Worm (Caenorhabditis elegans): ENCODE measurements around the gene F42G2.5.

Gene F42G2.5

DNA sequence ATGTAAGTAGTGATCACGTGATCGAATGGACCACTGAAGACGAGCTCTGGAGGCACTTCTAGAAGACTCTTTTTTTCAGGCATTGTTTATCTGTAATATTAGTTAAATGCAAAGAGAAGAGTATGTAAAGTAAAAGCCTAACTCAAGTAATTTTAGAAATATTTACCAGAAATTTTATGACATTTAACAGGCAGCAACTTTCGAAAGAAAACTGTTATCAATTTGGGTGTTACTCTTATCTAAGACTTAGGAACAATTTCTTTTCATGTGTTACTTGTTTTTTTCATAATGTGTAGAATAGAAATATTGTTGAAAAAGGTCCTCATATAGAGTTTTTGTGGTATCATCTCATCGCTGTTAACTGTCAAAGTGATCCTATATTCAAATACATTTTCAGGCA, at the start of gene F42G2.5, which contains the start of gene F42G2.7:
F42G2.5 (minus strand) TSS at position 101 of the 400 bp plus-strand sequence.
F42G2.7 (plus strand) TSS at position 270 of the 400 bp plus-strand sequence.
- TF ChIP-seq ceh-27 (GFP tag; optimal IDR thresholded peaks at IDR 0.05) (no peak), Y79H2A.3 (GFP tag; conservative IDR thresholded peaks at IDR 0.05) (no peak)

DNA sequence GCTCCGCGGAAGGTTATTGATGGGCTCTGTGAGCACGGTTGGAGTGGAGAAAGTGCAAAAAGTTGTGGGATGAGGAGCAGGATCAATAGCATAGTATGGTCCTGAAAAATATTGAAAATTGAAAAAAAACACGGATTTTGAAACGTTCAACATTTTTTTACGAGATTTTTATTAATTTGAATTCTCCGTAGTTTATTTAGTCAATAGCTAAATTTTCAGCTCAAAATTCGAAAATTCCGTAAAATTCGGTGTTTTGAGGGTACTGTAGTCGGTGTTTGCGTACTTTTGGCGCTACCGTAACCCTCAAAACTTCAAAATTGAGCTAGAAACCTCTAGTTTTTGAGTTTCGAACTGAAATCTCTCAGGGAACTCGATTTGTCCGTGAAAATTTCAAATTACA, 41.1 kb upstream of the F42G2.5 start, which contains the start of gene pqn-42:
pqn-42 (minus strand) TSS at position 101 of the 400 bp plus-strand sequence.
- TF ChIP-seq tbp1 (GFP tag; optimal IDR thresholded peaks at IDR 0.05) (no peak), let-607 (tag; optimal IDR thresholded peaks at IDR 0.05) (no peak), T07F8.4 (tag; optimal IDR thresholded peaks at IDR 0.05) (no peak), lsl-1 (GFP tag; optimal IDR thresholded peaks at IDR 0.05) (no peak), lin-35 (GFP tag; optimal IDR thresholded peaks at IDR 0.05) (no peak), dpff-1 (tag; optimal IDR thresholded peaks at IDR 0.05) (no peak)

DNA sequence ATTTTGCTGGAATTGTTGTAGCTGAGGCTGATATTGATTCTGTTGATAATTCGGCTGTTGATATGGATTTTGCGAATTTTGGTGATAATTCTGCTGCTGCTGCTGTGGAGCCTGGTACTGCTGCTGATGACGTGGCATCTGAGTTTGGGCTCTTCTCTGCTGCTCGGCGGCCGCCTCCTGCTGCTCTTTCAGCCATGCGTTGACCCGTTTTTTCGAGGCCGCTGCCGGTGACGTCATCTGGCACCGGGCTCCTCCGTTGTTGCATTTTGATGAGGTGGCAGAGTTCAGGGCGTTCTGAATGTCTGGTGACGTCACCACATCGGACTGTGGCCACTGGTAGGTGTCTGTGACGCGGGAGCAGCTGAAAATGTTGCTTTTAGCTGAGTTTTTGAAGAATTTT, 39.2 kb upstream of the F42G2.5 start:
- TF ChIP-seq attf-6 (GFP tag; IDR thresholded peaks at IDR 0.05) (no peak), F55B11.4 (tag; optimal IDR thresholded peaks at IDR 0.05; ENCODE audit: borderline replicate concordance, insufficient read depth) (no peak), madf-10 (tag; optimal IDR thresholded peaks at IDR 0.05) (no peak), akir-1 (GFP tag; optimal IDR thresholded peaks at IDR 0.05) (no peak), zfh-2 (GFP tag; conservative IDR thresholded peaks at IDR 0.05) (peak; percentile 86), egrh-3 (GFP tag; IDR thresholded peaks at IDR 0.05) (peak; percentile 71), snpc-4 (GFP tag; optimal IDR thresholded peaks at IDR 0.05) (no peak), snpc-4 (tag; optimal IDR thresholded peaks at IDR 0.05) (no peak), F22D6.2 (tag; optimal IDR thresholded peaks at IDR 0.05) (no peak), unc-130 (GFP tag; optimal IDR thresholded peaks at IDR 0.05) (no peak)

DNA sequence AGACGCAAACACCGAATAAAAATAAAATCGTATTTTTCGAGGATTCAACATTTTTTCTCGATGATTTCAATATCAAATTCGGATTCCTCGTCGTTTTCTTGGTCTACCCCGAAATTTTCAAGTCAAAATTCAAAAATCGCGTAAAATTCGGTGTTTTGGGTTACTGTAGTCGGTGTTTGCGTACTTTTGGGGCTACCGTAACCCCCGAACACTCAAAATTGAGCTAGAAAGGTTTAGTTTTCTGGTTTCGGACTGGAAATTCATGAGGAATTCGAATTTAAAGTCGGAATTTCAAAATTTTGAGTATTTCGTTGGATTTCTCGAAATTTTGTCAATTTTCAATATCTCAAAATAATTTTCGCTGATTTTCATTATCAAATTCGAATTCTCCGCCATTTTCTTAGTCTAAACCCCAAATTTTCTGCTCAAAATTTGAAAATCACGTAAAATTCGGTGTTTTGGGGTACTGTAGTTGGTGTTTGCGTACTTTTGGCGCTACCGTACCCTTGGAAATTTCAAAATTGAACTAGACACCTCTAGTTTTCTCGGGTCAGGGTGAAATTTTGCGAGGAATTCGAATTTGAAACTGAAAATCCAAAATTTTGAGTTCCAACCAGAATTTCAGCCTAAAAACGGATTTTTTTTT, 38.3 kb upstream of the F42G2.5 start:
- no peak for TF ChIP-seq B0261.1 (tag; optimal IDR thresholded peaks at IDR 0.05)
- TF ChIP-seq lsl-1 (GFP tag; optimal IDR thresholded peaks at IDR 0.05): peak; percentile 1
- TF ChIP-seq ccch-3 (GFP tag; optimal IDR thresholded peaks at IDR 0.05): no peak

DNA sequence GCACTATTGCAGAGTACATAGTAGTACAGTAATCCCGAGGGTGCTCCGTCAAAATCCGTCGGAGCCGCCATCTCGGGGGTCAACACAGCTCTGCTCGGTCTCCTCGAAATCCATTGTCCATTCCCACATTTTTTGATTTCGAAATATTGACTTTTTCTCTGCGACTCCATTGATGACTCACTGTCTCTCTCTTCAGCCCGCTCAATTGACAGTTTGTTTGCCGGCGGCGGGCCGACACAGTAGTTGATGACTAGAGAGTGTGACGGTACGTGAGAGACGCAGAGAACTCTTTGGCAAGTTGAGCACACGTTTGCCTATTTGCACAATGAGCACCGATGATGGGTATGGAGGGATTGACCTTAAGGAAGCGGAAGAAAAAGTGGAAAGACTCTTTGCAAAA, 37.0 kb upstream of the F42G2.5 start:
- peak; percentile 10 for TF ChIP-seq nhr-90 (tag; optimal IDR thresholded peaks at IDR 0.05)
- no peak for TF ChIP-seq F57A8.1 (GFP tag; optimal IDR thresholded peaks at IDR 0.05)
- no peak for TF ChIP-seq K12H6.12 (tag; optimal IDR thresholded peaks at IDR 0.05)
- TF ChIP-seq ztf-18 (tag; optimal IDR thresholded peaks at IDR 0.05): no peak
- peak; percentile 13 for TF ChIP-seq lin-40 (tag; optimal IDR thresholded peaks at IDR 0.05)
- no peak for TF ChIP-seq lin-35 (GFP tag; optimal IDR thresholded peaks at IDR 0.05)
- TF ChIP-seq ceh-40 (GFP tag; IDR thresholded peaks at IDR 0.05): no peak
- no peak for TF ChIP-seq rec-8 (tag; optimal IDR thresholded peaks at IDR 0.05)
- no peak for TF ChIP-seq nfya-2 (GFP tag; IDR thresholded peaks at IDR 0.05)
- TF ChIP-seq dox-1 (GFP tag; IDR thresholded peaks at IDR 0.05): peak; percentile 57; the same call in 1 of the 2 replicates
- no peak for TF ChIP-seq snpc-3.4 (tag; optimal IDR thresholded peaks at IDR 0.05)
- TF ChIP-seq ets-4 (GFP tag; optimal IDR thresholded peaks at IDR 0.05): peak; percentile 32
- no peak for TF ChIP-seq F49E8.2 (tag; optimal IDR thresholded peaks at IDR 0.05; ENCODE audit: insufficient read depth)
- TF ChIP-seq cebp-1 (GFP tag; IDR thresholded peaks at IDR 0.05): peak; percentile 78
- TF ChIP-seq cebp-1 (tag; optimal IDR thresholded peaks at IDR 0.05): peak; percentile 88
- no peak for TF ChIP-seq snpc-1.1 (tag; optimal IDR thresholded peaks at IDR 0.05; ENCODE audit: insufficient read depth)
- TF ChIP-seq mes-4 (tag; optimal IDR thresholded peaks at IDR 0.05): no peak
- TF ChIP-seq mel-28 (tag; optimal IDR thresholded peaks at IDR 0.05; ENCODE audit: borderline replicate concordance): no peak
- TF ChIP-seq madf-8 (GFP tag; conservative IDR thresholded peaks at IDR 0.05): no peak
- TF ChIP-seq sea-2 (GFP tag; IDR thresholded peaks at IDR 0.05): no peak
- peak; percentile 33 for TF ChIP-seq tbp1 (GFP tag; optimal IDR thresholded peaks at IDR 0.05)
- TF ChIP-seq Y53G8AR.9 (GFP tag; conservative IDR thresholded peaks at IDR 0.05): no peak
